Fruit fly (Drosophila melanogaster) whole organism, embryonic: ENCODE results near the gene Rbcn-3B.

Experiments used
- CG10431 ChIP-seq: fragments of 200-800 bp; sonication (Bioruptor generic); optimal IDR thresholded peaks from 3 replicates; lab custom pipeline; 2018; ENCODE audit warnings: missing biosample characterization, mild to moderate bottlenecking, missing genetic modification characterization
- CG10543 ChIP-seq: fragments of 200-800 bp; sonication (Bioruptor generic); optimal IDR thresholded peaks from 3 replicates; lab custom pipeline; 2017; ENCODE audit warnings: missing biosample characterization, mild to moderate bottlenecking, missing genetic modification characterization, moderate library complexity
- CG11723 ChIP-seq: fragments of 200-800 bp; sonication (Bioruptor generic); optimal IDR thresholded peaks from 2 replicates; lab custom pipeline; 2017; ENCODE audit warnings: missing biosample characterization, mild to moderate bottlenecking, missing genetic modification characterization
- CG12155 ChIP-seq: fragments of 200-800 bp; sonication (Bioruptor generic); optimal IDR thresholded peaks from 3 replicates; lab custom pipeline; 2016; ENCODE audit warnings: missing biosample characterization, missing genetic modification characterization
- CG12219 ChIP-seq: fragments of 200-800 bp; sonication (Bioruptor generic); optimal IDR thresholded peaks from 3 replicates; lab custom pipeline; 2018; ENCODE audit warnings: missing biosample characterization, mild to moderate bottlenecking, missing genetic modification characterization
- CG1233 ChIP-seq: fragments of 200-800 bp; sonication (Bioruptor generic); optimal IDR thresholded peaks from 4 replicates; lab custom pipeline; 2018; ENCODE audit warnings: missing biosample characterization, mild to moderate bottlenecking, missing genetic modification characterization
- CG13424 ChIP-seq: fragments of 200-800 bp; sonication (Bioruptor generic); optimal IDR thresholded peaks from 2 replicates; lab custom pipeline; 2019; ENCODE audit warnings: missing biosample characterization, mild to moderate bottlenecking, missing genetic modification characterization, moderate library complexity
- CG14667 ChIP-seq: fragments of 200-800 bp; sonication (Bioruptor generic); IDR thresholded peaks from 2 replicates; pipeline ENCODE4 v1.3.6; 2022; ENCODE audit warnings: missing biosample characterization, missing genetic modification characterization
- CG17328 ChIP-seq: fragments of 200-800 bp; sonication (Bioruptor generic); IDR thresholded peaks from 2 replicates; pipeline ENCODE4 v1.3.6; 2022; ENCODE audit warnings: missing biosample characterization, missing genetic modification characterization
- CG18476 ChIP-seq: fragments of 200-800 bp; sonication (Bioruptor generic); optimal IDR thresholded peaks from 2 replicates; lab custom pipeline; 2016; ENCODE audit warnings: missing biosample characterization, mild to moderate bottlenecking, missing genetic modification characterization
- CG2678 ChIP-seq: fragments of 200-800 bp; sonication (Bioruptor generic); optimal IDR thresholded peaks from 3 replicates; lab custom pipeline; 2019; ENCODE audit warnings: missing biosample characterization, mild to moderate bottlenecking, missing genetic modification characterization, moderate library complexity
- CG2875 ChIP-seq: fragments of 200-800 bp; sonication (Bioruptor generic); optimal IDR thresholded peaks from 2 replicates; lab custom pipeline; 2017; ENCODE audit warnings: missing biosample characterization, mild to moderate bottlenecking, missing genetic modification characterization, missing genetic modification reagents
- CG31388 ChIP-seq: fragments of 200-800 bp; sonication (Bioruptor generic); optimal IDR thresholded peaks from 2 replicates; lab custom pipeline; 2016; ENCODE audit warnings: missing biosample characterization, missing genetic modification characterization
- CG3281 ChIP-seq: fragments of 200-800 bp; sonication (Bioruptor generic); optimal IDR thresholded peaks from 3 replicates; lab custom pipeline; 2017; ENCODE audit warnings: missing biosample characterization, mild to moderate bottlenecking, missing genetic modification characterization
- CG3838 ChIP-seq: fragments of 200-800 bp; sonication (Bioruptor generic); optimal IDR thresholded peaks from 3 replicates; lab custom pipeline; 2016; ENCODE audit warnings: missing biosample characterization, missing genetic modification characterization
- CG6254 ChIP-seq: fragments of 200-800 bp; sonication (Bioruptor generic); optimal IDR thresholded peaks from 3 replicates; lab custom pipeline; 2017; ENCODE audit warnings: mild to moderate bottlenecking, missing biosample characterization, missing genetic modification reagents, missing genetic modification characterization
- CG6765 ChIP-seq: fragments of 200-800 bp; sonication (Bioruptor generic); optimal IDR thresholded peaks from 3 replicates; lab custom pipeline; 2017; ENCODE audit warnings: missing biosample characterization, mild to moderate bottlenecking, missing genetic modification characterization
- CG7786 ChIP-seq: fragments of 200-800 bp; sonication (Bioruptor generic); optimal IDR thresholded peaks from 2 replicates; lab custom pipeline; 2016; ENCODE audit warnings: missing biosample characterization, missing genetic modification characterization
- CG8281 ChIP-seq: fragments of 200-800 bp; sonication (Bioruptor generic); optimal IDR thresholded peaks from 2 replicates; lab custom pipeline; 2018; ENCODE audit warnings: missing biosample characterization, mild to moderate bottlenecking, missing genetic modification characterization, moderate library complexity
- CG8388 ChIP-seq: fragments of 200-800 bp; sonication (Bioruptor generic); optimal IDR thresholded peaks from 2 replicates; lab custom pipeline; 2019; ENCODE audit warnings: missing biosample characterization, mild to moderate bottlenecking, missing genetic modification characterization, moderate library complexity
- CG9932 ChIP-seq: fragments of 200-800 bp; sonication (Bioruptor generic); IDR thresholded peaks from 2 replicates; pipeline ENCODE4 v1.3.6; 2022; ENCODE audit warnings: missing biosample characterization, missing genetic modification characterization
- D19A ChIP-seq: fragments of 200-800 bp; optimal IDR thresholded peaks from 3 replicates; lab custom pipeline; 2019; ENCODE audit warnings: missing biosample characterization, mild to moderate bottlenecking, missing genetic modification characterization, moderate library complexity
- Dll ChIP-seq: fragments of 200-800 bp; sonication (Bioruptor generic); IDR thresholded peaks from 4 replicates; pipeline ENCODE4 v1.3.6; 2022; ENCODE audit warnings: missing biosample characterization, missing genetic modification characterization; ENCODE audit not compliant: partially characterized antibody
- ERR ChIP-seq: fragments of 200-800 bp; sonication (Bioruptor generic); optimal IDR thresholded peaks from 2 replicates; lab custom pipeline; 2016; ENCODE audit warnings: missing biosample characterization, missing genetic modification characterization
- Eip74EF ChIP-seq, 2 experiments: fragments of 200-800 bp in 1 of 2; fragments of >200 bp in 1 of 2; sonication (Bioruptor generic) in 1 of 2; optimal IDR thresholded peaks; 2 replicates each; lab custom pipeline; 2017 to 2019; ENCODE audit warnings: missing biosample characterization in 2 of 2, missing genetic modification characterization in 2 of 2, mild to moderate bottlenecking in 1 of 2, moderate library complexity in 1 of 2
- MTF-1 ChIP-seq: fragments of 200-800 bp; sonication (Bioruptor generic); optimal IDR thresholded peaks from 2 replicates; lab custom pipeline; 2018; ENCODE audit warnings: missing biosample characterization, mild to moderate bottlenecking, missing genetic modification characterization, borderline replicate concordance
- NFAT ChIP-seq: fragments of 200-800 bp; sonication (Bioruptor generic); IDR thresholded peaks from 2 replicates; pipeline ENCODE4 v1.3.6; 2022; ENCODE audit warnings: missing biosample characterization, missing genetic modification characterization
- Nf-YC ChIP-seq: fragments of 200-800 bp; optimal IDR thresholded peaks from 3 replicates; lab custom pipeline; 2019; ENCODE audit warnings: missing biosample characterization, mild to moderate bottlenecking, missing genetic modification characterization, moderate library complexity
- NfI ChIP-seq: fragments of 200-800 bp; sonication (Bioruptor generic); optimal IDR thresholded peaks from 3 replicates; lab custom pipeline; 2018; ENCODE audit warnings: missing biosample characterization, mild to moderate bottlenecking, missing genetic modification characterization, moderate library complexity
- Sin3A ChIP-seq: fragments of >200 bp; optimal IDR thresholded peaks from 2 replicates; lab custom pipeline; 2018
- aop ChIP-seq: fragments of 200-800 bp; sonication (Bioruptor generic); IDR thresholded peaks from 2 replicates; pipeline ENCODE4 v1.3.6; 2022; ENCODE audit warnings: missing biosample characterization, missing genetic modification characterization
- ara ChIP-seq: fragments of 200-800 bp; sonication (Bioruptor generic); IDR thresholded peaks from 2 replicates; pipeline ENCODE4 v1.3.6; 2022; ENCODE audit warnings: missing biosample characterization, missing genetic modification characterization
- ato ChIP-seq: fragments of 200-800 bp; sonication (Bioruptor generic); IDR thresholded peaks from 2 replicates; pipeline ENCODE4 v1.3.6; 2022; ENCODE audit warnings: missing biosample characterization, missing genetic modification characterization; ENCODE audit not compliant: partially characterized antibody
- btn ChIP-seq: fragments of 200-800 bp; sonication (Bioruptor generic); optimal IDR thresholded peaks from 2 replicates; lab custom pipeline; 2016; ENCODE audit warnings: missing biosample characterization, missing genetic modification characterization
- ci ChIP-seq: fragments of 200-800 bp; sonication (Bioruptor generic); IDR thresholded peaks from 3 replicates; pipeline ENCODE4 v1.3.6; 2022; ENCODE audit warnings: missing biosample characterization, missing genetic modification characterization
- corto ChIP-seq: fragments of 200-800 bp; sonication (Bioruptor generic); optimal IDR thresholded peaks from 2 replicates; lab custom pipeline; 2016; ENCODE audit warnings: missing biosample characterization, mild to moderate bottlenecking, missing genetic modification characterization, moderate library complexity
- dmrt11E ChIP-seq: fragments of 200-800 bp; sonication (Bioruptor generic); optimal IDR thresholded peaks from 3 replicates; lab custom pipeline; 2018; ENCODE audit warnings: missing biosample characterization, mild to moderate bottlenecking, missing genetic modification characterization, moderate library complexity
- ems ChIP-seq: fragments of 200-800 bp; sonication (Bioruptor generic); optimal IDR thresholded peaks from 3 replicates; lab custom pipeline; 2016; ENCODE audit warnings: missing biosample characterization, missing genetic modification characterization
- gcm2 ChIP-seq: fragments of 200-800 bp; sonication (Bioruptor generic); optimal IDR thresholded peaks from 2 replicates; lab custom pipeline; 2016; ENCODE audit warnings: missing biosample characterization, missing genetic modification characterization
- grau ChIP-seq: fragments of 200-800 bp; optimal IDR thresholded peaks from 3 replicates; lab custom pipeline; 2019; ENCODE audit warnings: missing biosample characterization, mild to moderate bottlenecking, missing genetic modification characterization, moderate library complexity
- hb ChIP-seq: fragments of 200-800 bp; sonication (Bioruptor generic); IDR thresholded peaks from 3 replicates; pipeline ENCODE4 v1.3.6; 2022; ENCODE audit warnings: missing biosample characterization, missing genetic modification characterization; ENCODE audit not compliant: partially characterized antibody
- insv ChIP-seq, 2 experiments: fragments of 200-800 bp; sonication (Bioruptor generic); optimal IDR thresholded peaks; 3 replicates each; lab custom pipeline; 2016 to 2018; ENCODE audit warnings: missing biosample characterization in 2 of 2, missing genetic modification characterization in 2 of 2
- kah ChIP-seq: fragments of 200-800 bp; sonication (Bioruptor generic); optimal IDR thresholded peaks from 2 replicates; lab custom pipeline; 2018; ENCODE audit warnings: missing biosample characterization, mild to moderate bottlenecking, missing genetic modification characterization
- lilli ChIP-seq: fragments of 200-800 bp; sonication (Bioruptor generic); optimal IDR thresholded peaks from 3 replicates; lab custom pipeline; 2016; ENCODE audit warnings: missing biosample characterization, missing genetic modification characterization
- nom ChIP-seq: fragments of 200-800 bp; sonication (Bioruptor generic); optimal IDR thresholded peaks from 2 replicates; lab custom pipeline; 2017; ENCODE audit warnings: missing biosample characterization, missing genetic modification characterization, mild to moderate bottlenecking, moderate library complexity, missing genetic modification reagents
- pfk ChIP-seq: fragments of 200-800 bp; sonication (Bioruptor generic); optimal IDR thresholded peaks from 2 replicates; lab custom pipeline; 2018; ENCODE audit warnings: missing biosample characterization, mild to moderate bottlenecking, missing genetic modification characterization, moderate library complexity
- pum ChIP-seq: fragments of 200-800 bp; sonication (Bioruptor generic); optimal IDR thresholded peaks from 2 replicates; lab custom pipeline; 2016; ENCODE audit warnings: missing biosample characterization, missing genetic modification characterization
- sim ChIP-seq: fragments of 200-800 bp; sonication (Bioruptor generic); IDR thresholded peaks from 2 replicates; pipeline ENCODE4 v1.3.6; 2022; ENCODE audit warnings: missing biosample characterization, missing genetic modification characterization
- slou ChIP-seq: fragments of 200-800 bp; sonication (Bioruptor generic); optimal IDR thresholded peaks from 3 replicates; lab custom pipeline; 2016; ENCODE audit warnings: missing biosample characterization, missing genetic modification characterization
- z ChIP-seq: fragments of 200-800 bp; sonication (Bioruptor generic); IDR thresholded peaks from 3 replicates; pipeline ENCODE4 v1.3.6; 2022; ENCODE audit warnings: missing biosample characterization, missing genetic modification characterization

Rbcn-3B gene

dm6 chrX:1877107-1877736 is 31.5 kb upstream of the Rbcn-3B start, which contains the start of the genes CG14817 and CG14805 (continued):
- TF ChIP-seq CG11723 (GFP tag; lab: Kevin White, UChicago) (peak; percentile 62), insv (GFP tag; optimal IDR thresholded peaks at IDR 0.05; lab: Kevin White, UChicago) (peak in 1 of 2 experiments; percentile 56), CG3281 (GFP tag; lab: Kevin White, UChicago) (peak; percentile 89), CG8388 (GFP tag; lab: Kevin White, UChicago) (peak; percentile 70), CG10543 (GFP tag; lab: Kevin White, UChicago) (peak; percentile 89), dmrt11E (peak; percentile 59), sim (peak; percentile 23; the same call in 1 of the 2 replicates), Eip74EF (GFP tag; optimal IDR thresholded peaks at IDR 0.05; lab: Kevin White, UChicago) (peak in 1 of 2 experiments; percentile 55), CG17328 (GFP tag; lab: Robert Waterston, UW) (peak; percentile 58), CG12155 (GFP tag; lab: Kevin White, UChicago) (no peak), D19A (peak; percentile 21), ERR (GFP tag; lab: Kevin White, UChicago) (no peak), ato (GFP tag; lab: Robert Waterston, UW) (no peak), CG2678 (tag; lab: Kevin White, UChicago) (no peak), MTF-1 (GFP tag; lab: Kevin White, UChicago) (peak; percentile 92), corto (GFP tag; lab: Kevin White, UChicago) (no peak), CG1233 (GFP tag; lab: Kevin White, UChicago) (peak; percentile 83), ci (peak; percentile 91), lilli (no peak), NFAT (GFP tag; lab: Robert Waterston, UW) (peak; percentile 68; the same call in 1 of the 2 replicates), nom (GFP tag; lab: Kevin White, UChicago) (peak; percentile 90), aop (GFP tag; lab: Robert Waterston, UW) (no peak), Sin3A (lab: Kevin White, UChicago) (no peak), CG6765 (GFP tag; lab: Kevin White, UChicago) (peak; percentile 93), hb (GFP tag; lab: Robert Waterston, UW) (no peak), CG10431 (GFP tag; lab: Kevin White, UChicago) (peak; percentile 81), CG12219 (GFP tag; lab: Kevin White, UChicago) (peak; percentile 79), CG8281 (no peak), grau (tag; lab: Kevin White, UChicago) (peak; percentile 66), z (GFP tag; lab: Robert Waterston, UW) (no peak), CG6254 (no peak), CG14667 (GFP tag; lab: Robert Waterston, UW) (no peak), CG7786 (no peak), CG31388 (GFP tag; lab: Kevin White, UChicago) (no peak), CG2875 (GFP tag; lab: Kevin White, UChicago) (peak; percentile 50), CG18476 (no peak), kah (peak; percentile 74), pum (GFP tag; lab: Kevin White, UChicago) (no peak), pfk (peak; percentile 74)

- peak; percentile 69 for TF ChIP-seq CG13424
- TF ChIP-seq ems (GFP tag; lab: Kevin White, UChicago) = peak; percentile 38
- TF ChIP-seq slou (GFP tag; lab: Kevin White, UChicago) = no peak
- peak; percentile 78 for TF ChIP-seq CG9932
- TF ChIP-seq Dll (GFP tag; lab: Robert Waterston, UW) = peak; percentile 95
- TF ChIP-seq ara = peak; percentile 29; the same call in 1 of the 2 replicates
- peak; percentile 58 for TF ChIP-seq CG17328 (GFP tag; lab: Robert Waterston, UW)
- peak; percentile 53 for TF ChIP-seq NfI
- TF ChIP-seq btn (GFP tag; lab: Kevin White, UChicago) = no peak
- TF ChIP-seq CG3838 = no peak
- peak; percentile 6 for TF ChIP-seq gcm2 (GFP tag; lab: Kevin White, UChicago)
- TF ChIP-seq Nf-YC (tag; lab: Kevin White, UChicago) = peak; percentile 90
These were observed 29.1 kb upstream of the Rbcn-3B start, which contains the start of gene CG14818 for dm6 chrX:1879606-1880110. Gene CG14818 (minus strand): TSS chrX:1879774.
